Worm (Caenorhabditis elegans): ENCODE measurements around the gene C32H11.4.

DNA sequence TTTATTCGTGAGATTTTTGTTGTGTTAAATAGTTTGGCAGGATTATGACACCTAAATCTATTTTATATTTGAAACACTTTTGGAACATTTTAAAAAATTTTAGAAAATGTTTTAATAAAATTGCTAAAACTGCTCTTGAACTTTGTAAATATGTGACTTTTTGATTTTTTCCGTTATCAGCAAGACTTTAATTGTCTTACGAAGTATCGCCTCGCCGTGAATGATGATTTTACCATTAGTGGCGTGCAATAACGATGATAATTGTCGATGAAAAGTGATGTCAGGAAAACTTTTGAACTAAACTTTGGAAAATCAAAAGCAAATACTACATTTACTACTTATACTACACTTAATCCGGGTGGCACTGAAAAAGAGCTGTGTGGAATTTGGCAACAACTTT lies 511 bp upstream of the C32H11.4 start:
- TF ChIP-seq athp-1 (tag; optimal IDR thresholded peaks at IDR 0.05): no peak
- TF ChIP-seq nhr-90 (tag; optimal IDR thresholded peaks at IDR 0.05): no peak
- no peak for TF ChIP-seq F52B5.7 (tag; optimal IDR thresholded peaks at IDR 0.05)
- TF ChIP-seq K11D2.4 (GFP tag; IDR thresholded peaks at IDR 0.05): no peak
- no peak for TF ChIP-seq Y67H2A.10 (GFP tag; conservative IDR thresholded peaks at IDR 0.05)

Measured in whole organism, young adult.